Worm (Caenorhabditis elegans) whole organism, L4 larva: ENCODE results near the gene hpd-1.

Experiments
- F10B5.3 ChIP-seq: sonication (generic microtip); optimal IDR thresholded peaks from 2 replicates; lab custom pipeline; 2016; ENCODE audit warnings: mild to moderate bottlenecking, missing genetic modification characterization, missing compliant biosample characterization
- arid-1 ChIP-seq: fragments of 200-800 bp; sonication (Bioruptor generic); conservative IDR thresholded peaks from 2 replicates; pipeline ENCODE4 v1.3.6; 2022; ENCODE audit warnings: missing genetic modification reagents, missing genetic modification characterization, missing compliant biosample characterization
- ceh-44 ChIP-seq: fragments of 200-800 bp; sonication (Bioruptor generic); IDR thresholded peaks from 2 replicates; pipeline ENCODE4 v1.3.6; 2022; ENCODE audit warnings: missing genetic modification reagents, missing genetic modification characterization, missing compliant biosample characterization
- fos-1 ChIP-seq: fragments of 150-350 bp; optimal IDR thresholded peaks from 2 replicates; lab custom pipeline; 2014; ENCODE audit warnings: missing biosample characterization, missing genetic modification characterization
- hlh-30 ChIP-seq: sonication (generic microtip); optimal IDR thresholded peaks from 2 replicates; lab custom pipeline; 2017; ENCODE audit warnings: antibody characterized with exemption, mild to moderate bottlenecking, missing genetic modification characterization, missing compliant biosample characterization; ENCODE audit not compliant: insufficient read depth
- lin-39 ChIP-seq: fragments of 150-350 bp; optimal IDR thresholded peaks from 2 replicates; lab custom pipeline; 2014; ENCODE audit warnings: missing biosample characterization, missing genetic modification reagents, missing genetic modification characterization
- mdl-1 ChIP-seq, 2 experiments: fragments of 150-350 bp in 1 of 2; sonication (generic microtip) in 1 of 2; optimal IDR thresholded peaks; 2 replicates each; lab custom pipeline; 2014 to 2017; ENCODE audit warnings: missing biosample characterization in 2 of 2, missing genetic modification characterization in 2 of 2
- mdt-29 ChIP-seq: fragments of 200-800 bp; sonication (Bioruptor generic); IDR thresholded peaks from 2 replicates; pipeline ENCODE4 v1.3.6; 2022; ENCODE audit warnings: missing genetic modification reagents, missing genetic modification characterization, missing compliant biosample characterization
- nhr-41 ChIP-seq: fragments of 200-800 bp; sonication (Bioruptor generic); IDR thresholded peaks from 2 replicates; pipeline ENCODE4 v1.3.6; 2022; ENCODE audit warnings: missing genetic modification reagents, missing genetic modification characterization, missing compliant biosample characterization
- nhr-76 ChIP-seq: fragments of 150-350 bp; optimal IDR thresholded peaks from 2 replicates; lab custom pipeline; 2014; ENCODE audit warnings: missing biosample characterization, missing genetic modification characterization
- pqm-1 ChIP-seq: sonication (generic microtip); optimal IDR thresholded peaks from 2 replicates; lab custom pipeline; 2017; ENCODE audit warnings: missing biosample characterization, missing genetic modification characterization
- skn-1 ChIP-seq: fragments of 150-350 bp; optimal IDR thresholded peaks from 2 replicates; lab custom pipeline; 2014; ENCODE audit warnings: missing biosample characterization, missing genetic modification characterization
- unc-62 ChIP-seq, 3 experiments: fragments of 150-350 bp in 1 of 3; sonication (generic microtip); optimal IDR thresholded peaks in 2 of 3; peaks in 1 of 3; 1 replicate in 1 of 3; 2 replicates in 2 of 3; lab custom pipeline; 2014 to 2017; ENCODE audit warnings: missing biosample characterization in 3 of 3, missing genetic modification characterization in 3 of 3, missing genetic modification reagents in 3 of 3, missing genotype in 1 of 3
- zag-1 ChIP-seq: fragments of 150-350 bp; optimal IDR thresholded peaks from 2 replicates; lab custom pipeline; 2014; ENCODE audit warnings: missing biosample characterization, missing genetic modification characterization

DNA sequence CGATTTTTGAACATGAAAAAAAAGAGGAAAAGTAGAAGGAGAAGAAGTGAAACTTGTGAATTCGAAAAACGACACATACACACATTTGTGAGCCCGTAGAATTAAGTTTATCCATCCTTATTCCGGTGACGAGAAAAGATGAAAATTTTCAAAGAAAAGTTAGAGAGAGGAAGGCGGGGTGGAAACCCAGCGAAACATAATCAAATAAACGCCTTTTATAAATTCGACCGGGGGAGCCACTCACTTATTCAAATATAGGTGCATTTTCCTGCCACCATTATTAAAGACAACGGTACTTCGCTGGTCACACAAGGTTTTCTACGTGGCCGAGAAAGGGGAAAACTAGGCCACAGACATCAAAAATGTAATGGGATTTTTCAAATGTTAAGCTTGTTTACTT, 48.2 kb downstream of the hpd-1 start:
- TF ChIP-seq lin-39 (tag; lab: Kevin White, UChicago) (no peak), mdt-29 (GFP tag; lab: Robert Waterston, UW) (no peak), skn-1 (no peak), mdl-1 (tag; optimal IDR thresholded peaks at IDR 0.05; lab: Kevin White, UChicago) (no peak), arid-1 (GFP tag; lab: Robert Waterston, UW) (no peak), zag-1 (tag; lab: Kevin White, UChicago) (no peak), unc-62 (GFP tag; optimal IDR thresholded peaks at IDR 0.05 in 1 of 2; lab: Kevin White, UChicago) (no peak), unc-62 (tag; optimal IDR thresholded peaks at IDR 0.05; lab: Kevin White, UChicago) (no peak), nhr-76 (tag; lab: Kevin White, UChicago) (no peak), hlh-30 (tag; lab: Kevin White, UChicago) (no peak), pqm-1 (tag; lab: Kevin White, UChicago) (no peak), ceh-44 (GFP tag; lab: Robert Waterston, UW) (no peak), fos-1 (tag; lab: Kevin White, UChicago) (no peak), F10B5.3 (tag; lab: Kevin White, UChicago) (no peak), nhr-41 (no peak)
